Worm (Caenorhabditis elegans) whole organism, mixed stage, embryonic: ENCODE data around the gene F26G1.5.

ENCODE experiments used
- blmp-1 ChIP-seq: fragments of 150-350 bp; optimal IDR thresholded peaks from 2 replicates; lab custom pipeline; 2014; ENCODE audit warnings: missing biosample characterization, missing genetic modification characterization
- cnd-1 ChIP-seq: fragments of 200-800 bp; sonication (Bioruptor generic); optimal IDR thresholded peaks from 2 replicates; lab custom pipeline; 2018; ENCODE audit warnings: mild to moderate bottlenecking, missing genetic modification characterization, missing compliant biosample characterization
- lin-13 ChIP-seq: fragments of 150-350 bp; optimal IDR thresholded peaks from 2 replicates; lab custom pipeline; 2014; ENCODE audit warnings: missing biosample characterization, missing genetic modification characterization
- nhr-12 ChIP-seq: fragments of 150-350 bp; optimal IDR thresholded peaks from 2 replicates; lab custom pipeline; 2014; ENCODE audit warnings: missing biosample characterization, missing genetic modification characterization
- nhr-237 ChIP-seq: fragments of 150-350 bp; optimal IDR thresholded peaks from 2 replicates; lab custom pipeline; 2014; ENCODE audit warnings: missing biosample characterization, missing genetic modification characterization
- snpc-4 ChIP-seq: fragments of 150-350 bp; optimal IDR thresholded peaks from 2 replicates; lab custom pipeline; 2014; ENCODE audit warnings: missing biosample characterization, missing genetic modification characterization
- unc-62 ChIP-seq: fragments of 150-350 bp; optimal IDR thresholded peaks from 2 replicates; lab custom pipeline; 2014; ENCODE audit warnings: missing biosample characterization, missing genetic modification reagents, missing genetic modification characterization
- ztf-11 ChIP-seq: fragments of 150-350 bp; optimal IDR thresholded peaks from 2 replicates; lab custom pipeline; 2014; ENCODE audit warnings: missing biosample characterization, missing genetic modification characterization

- TF ChIP-seq nhr-12, result no peak
- no peak for TF ChIP-seq snpc-4 (tag; lab: Kevin White, UChicago)
- no peak for TF ChIP-seq nhr-237 (tag; lab: Kevin White, UChicago)
- TF ChIP-seq ztf-11 (tag; lab: Kevin White, UChicago), result no peak
- no peak for TF ChIP-seq unc-62 (GFP tag; lab: Kevin White, UChicago)
- no peak for TF ChIP-seq cnd-1 (tag; lab: Kevin White, UChicago)
- TF ChIP-seq lin-13, result no peak
- no peak for TF ChIP-seq blmp-1 (tag; lab: Kevin White, UChicago)
Measured at ce11 chrII:4755654-4756053, 15.5 kb downstream of the F26G1.5 start.
